Worm (Caenorhabditis elegans) whole organism, mixed stage, embryonic: ENCODE data around the gene dylt-2.

Source experiments
- M03D4.4 ChIP-seq: sonication (generic microtip); optimal IDR thresholded peaks from 2 replicates; lab custom pipeline; 2017; ENCODE audit warnings: mild to moderate bottlenecking, missing genetic modification characterization, missing compliant biosample characterization
- bed-3 ChIP-seq: fragments of 200-800 bp; sonication (Bioruptor generic); optimal IDR thresholded peaks from 3 replicates; lab custom pipeline; 2018; ENCODE audit warnings: mild to moderate bottlenecking, missing genetic modification characterization, moderate library complexity, missing compliant biosample characterization
- blmp-1 ChIP-seq: fragments of 150-350 bp; optimal IDR thresholded peaks from 2 replicates; lab custom pipeline; 2014; ENCODE audit warnings: missing biosample characterization, missing genetic modification characterization
- ceh-39 ChIP-seq: fragments of 150-350 bp; optimal IDR thresholded peaks from 2 replicates; lab custom pipeline; 2014; ENCODE audit warnings: missing biosample characterization, missing genetic modification characterization
- ceh-43 ChIP-seq: fragments of 200-800 bp; sonication (Bioruptor generic); optimal IDR thresholded peaks from 2 replicates; lab custom pipeline; 2018; ENCODE audit warnings: mild to moderate bottlenecking, missing genetic modification characterization, moderate library complexity, missing compliant biosample characterization
- ceh-83 ChIP-seq: fragments of 200-800 bp; sonication (Bioruptor generic); optimal IDR thresholded peaks from 2 replicates; lab custom pipeline; 2018; ENCODE audit warnings: mild to moderate bottlenecking, missing genetic modification characterization, missing compliant biosample characterization
- ces-1 ChIP-seq: fragments of 150-350 bp; optimal IDR thresholded peaks from 2 replicates; lab custom pipeline; 2014; ENCODE audit warnings: missing biosample characterization, missing genetic modification reagents, missing genetic modification characterization
- cnd-1 ChIP-seq: fragments of 200-800 bp; sonication (Bioruptor generic); optimal IDR thresholded peaks from 2 replicates; lab custom pipeline; 2018; ENCODE audit warnings: mild to moderate bottlenecking, missing genetic modification characterization, missing compliant biosample characterization
- drap-1 ChIP-seq: fragments of 200-800 bp; sonication (Bioruptor generic); optimal IDR thresholded peaks from 3 replicates; lab custom pipeline; 2018; ENCODE audit warnings: mild to moderate bottlenecking, missing genetic modification characterization, missing compliant biosample characterization
- elt-3 ChIP-seq: fragments of 150-350 bp; optimal IDR thresholded peaks from 2 replicates; lab custom pipeline; 2014; ENCODE audit warnings: missing biosample characterization, missing genetic modification characterization
- flh-1 ChIP-seq: fragments of 200-800 bp; sonication (Bioruptor generic); optimal IDR thresholded peaks from 2 replicates; lab custom pipeline; 2018; ENCODE audit warnings: mild to moderate bottlenecking, missing genetic modification characterization, moderate library complexity, missing compliant biosample characterization
- ham-2 ChIP-seq: fragments of 200-800 bp; sonication (Bioruptor generic); optimal IDR thresholded peaks from 2 replicates; lab custom pipeline; 2018; ENCODE audit warnings: mild to moderate bottlenecking, missing genetic modification characterization, missing compliant biosample characterization
- hlh-1 ChIP-seq: fragments of 150-350 bp; optimal IDR thresholded peaks from 2 replicates; lab custom pipeline; 2014; ENCODE audit warnings: missing biosample characterization, missing genetic modification reagents, missing genetic modification characterization
- lin-32 ChIP-seq: fragments of 200-800 bp; sonication (Bioruptor generic); optimal IDR thresholded peaks from 2 replicates; lab custom pipeline; 2018; ENCODE audit warnings: mild to moderate bottlenecking, missing genetic modification characterization, missing compliant biosample characterization
- lsy-2 ChIP-seq: fragments of 150-350 bp; optimal IDR thresholded peaks from 2 replicates; lab custom pipeline; 2014; ENCODE audit warnings: missing biosample characterization, missing genetic modification characterization
- mab-5 ChIP-seq: fragments of 150-350 bp; optimal IDR thresholded peaks from 2 replicates; lab custom pipeline; 2014; ENCODE audit warnings: missing biosample characterization, missing genetic modification characterization
- mep-1 ChIP-seq: fragments of 150-350 bp; optimal IDR thresholded peaks from 2 replicates; lab custom pipeline; 2017; ENCODE audit warnings: missing biosample characterization, missing genetic modification reagents, missing genetic modification characterization, inconsistent platforms
- nhr-12 ChIP-seq: fragments of 150-350 bp; optimal IDR thresholded peaks from 2 replicates; lab custom pipeline; 2014; ENCODE audit warnings: missing biosample characterization, missing genetic modification characterization
- nhr-2 ChIP-seq: fragments of 150-350 bp; optimal IDR thresholded peaks from 2 replicates; lab custom pipeline; 2014; ENCODE audit warnings: missing biosample characterization, missing genetic modification characterization
- nhr-28 ChIP-seq: fragments of 150-350 bp; optimal IDR thresholded peaks from 2 replicates; lab custom pipeline; 2014; ENCODE audit warnings: missing biosample characterization, missing genetic modification characterization
- nhr-76 ChIP-seq: sonication (generic microtip); optimal IDR thresholded peaks from 2 replicates; lab custom pipeline; 2017; ENCODE audit warnings: missing biosample characterization, missing genetic modification characterization
- pha-4 ChIP-seq: fragments of 150-350 bp; optimal IDR thresholded peaks from 2 replicates; lab custom pipeline; 2018; ENCODE audit warnings: missing biosample characterization, missing genetic modification reagents, missing genetic modification characterization
- sem-2 ChIP-seq: fragments of 200-800 bp; sonication (Bioruptor generic); optimal IDR thresholded peaks from 2 replicates; lab custom pipeline; 2018; ENCODE audit warnings: mild to moderate bottlenecking, missing genetic modification characterization, missing compliant biosample characterization
- snpc-4 ChIP-seq: fragments of 150-350 bp; optimal IDR thresholded peaks from 2 replicates; lab custom pipeline; 2014; ENCODE audit warnings: missing biosample characterization, missing genetic modification characterization
- sptf-1 ChIP-seq: sonication (generic microtip); optimal IDR thresholded peaks from 2 replicates; lab custom pipeline; 2017; ENCODE audit warnings: mild to moderate bottlenecking, missing genetic modification characterization, moderate library complexity, missing compliant biosample characterization
- tbx-8 ChIP-seq: fragments of 200-800 bp; sonication (Bioruptor generic); optimal IDR thresholded peaks from 2 replicates; lab custom pipeline; 2018; ENCODE audit warnings: mild to moderate bottlenecking, missing genetic modification characterization, moderate library complexity, missing compliant biosample characterization
- unc-120 ChIP-seq: sonication (generic microtip); optimal IDR thresholded peaks from 2 replicates; lab custom pipeline; 2017; ENCODE audit warnings: missing genetic modification characterization, missing compliant biosample characterization; ENCODE audit not compliant: poor library complexity, severe bottlenecking
- unc-39 ChIP-seq: fragments of 150-350 bp; optimal IDR thresholded peaks from 2 replicates; lab custom pipeline; 2014; ENCODE audit warnings: missing biosample characterization, missing genetic modification characterization
- unc-62 ChIP-seq: fragments of 150-350 bp; optimal IDR thresholded peaks from 2 replicates; lab custom pipeline; 2014; ENCODE audit warnings: missing biosample characterization, missing genetic modification reagents, missing genetic modification characterization
- zip-8 ChIP-seq: fragments of 150-350 bp; optimal IDR thresholded peaks from 2 replicates; lab custom pipeline; 2014; ENCODE audit warnings: missing biosample characterization, missing genetic modification characterization
- ztf-11 ChIP-seq: fragments of 150-350 bp; optimal IDR thresholded peaks from 2 replicates; lab custom pipeline; 2014; ENCODE audit warnings: missing biosample characterization, missing genetic modification characterization

Gene dylt-2

ce11 chrX:8953011-8953410 is 13.1 kb upstream of the dylt-2 start:
- no peak for TF ChIP-seq snpc-4 (tag; lab: Kevin White, UChicago)
- TF ChIP-seq pha-4 (tag; lab: Kevin White, UChicago) = no peak
- TF ChIP-seq lsy-2 (tag; lab: Kevin White, UChicago) = no peak
- TF ChIP-seq hlh-1 (tag; lab: Kevin White, UChicago) = no peak
- no peak for TF ChIP-seq ceh-83 (GFP tag; lab: Kevin White, UChicago)
- TF ChIP-seq flh-1 = no peak
- TF ChIP-seq blmp-1 (tag; lab: Kevin White, UChicago) = no peak
- no peak for TF ChIP-seq ces-1
- no peak for TF ChIP-seq tbx-8
- TF ChIP-seq zip-8 = no peak
- TF ChIP-seq nhr-76 (tag; lab: Kevin White, UChicago) = no peak
- no peak for TF ChIP-seq lin-32 (GFP tag; lab: Kevin White, UChicago)
- no peak for TF ChIP-seq ztf-11 (tag; lab: Kevin White, UChicago)
- TF ChIP-seq, all 35 proteins: peak for 0

DNA sequence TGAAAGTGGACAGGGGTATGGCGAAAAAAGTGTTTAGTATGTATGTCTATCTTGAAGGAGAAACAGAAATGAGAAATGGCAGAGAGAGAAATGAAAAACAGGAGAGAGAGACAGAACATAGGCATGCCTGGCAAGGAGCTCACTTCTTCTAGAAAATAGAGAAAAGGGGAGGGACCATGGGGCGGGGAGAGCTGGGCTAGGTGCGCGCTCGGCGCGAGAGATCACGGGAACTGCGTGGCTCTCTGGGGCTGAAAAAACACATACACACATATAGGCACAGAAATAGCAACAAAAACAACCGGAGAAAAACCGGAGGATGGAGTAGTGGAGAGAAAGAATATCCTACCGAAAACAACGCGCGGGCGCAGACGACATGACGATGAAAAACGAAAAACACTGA is 12.0 kb upstream of the dylt-2 start:
- TF ChIP-seq lsy-2 (tag; lab: Kevin White, UChicago) (no peak), nhr-76 (tag; lab: Kevin White, UChicago) (no peak), unc-62 (GFP tag; lab: Kevin White, UChicago) (no peak), nhr-28 (no peak), mep-1 (no peak), ceh-83 (GFP tag; lab: Kevin White, UChicago) (no peak), bed-3 (GFP tag; lab: Kevin White, UChicago) (no peak), ham-2 (GFP tag; lab: Kevin White, UChicago) (no peak)

DNA sequence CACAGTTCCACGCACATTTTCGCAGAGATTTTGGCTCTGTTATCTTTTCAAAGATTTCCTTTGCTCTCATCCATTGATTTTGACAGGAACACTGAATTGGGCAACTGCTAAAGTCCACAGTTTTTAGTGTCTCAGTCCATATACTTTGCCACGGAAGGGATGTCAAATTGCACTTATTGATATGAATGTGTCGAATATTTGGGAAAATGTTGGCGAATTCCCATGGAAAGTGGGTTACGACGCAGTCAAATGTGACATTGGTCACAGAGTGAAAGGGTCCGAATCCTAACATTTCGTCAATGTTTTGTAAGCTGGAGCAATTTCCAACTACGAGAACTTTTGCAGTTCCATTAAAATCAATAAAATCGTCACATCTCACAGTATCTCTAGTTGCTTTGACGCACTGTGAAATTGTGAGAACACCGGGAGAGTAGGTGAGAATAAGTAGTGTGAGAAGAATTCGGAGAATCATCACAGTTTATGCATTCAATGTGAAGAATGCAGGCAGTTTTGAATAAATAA is 10.6 kb upstream of the dylt-2 start, which contains the start of gene trk-1:
Gene trk-1, minus strand, starts transcription at position 472 of the 522 bp plus-strand sequence.
- TF ChIP-seq ztf-11 (tag; lab: Kevin White, UChicago) (no peak), ces-1 (no peak), ceh-83 (GFP tag; lab: Kevin White, UChicago) (no peak), pha-4 (tag; lab: Kevin White, UChicago) (no peak), flh-1 (no peak), zip-8 (no peak), nhr-28 (no peak)

ce11 chrX:8945011-8945410 is 5.1 kb upstream of the dylt-2 start:
- no peak for TF ChIP-seq snpc-4 (tag; lab: Kevin White, UChicago)
- no peak for TF ChIP-seq mab-5 (tag; lab: Kevin White, UChicago)
- no peak for TF ChIP-seq drap-1 (GFP tag; lab: Kevin White, UChicago)
- no peak for TF ChIP-seq nhr-28
- TF ChIP-seq unc-39 = no peak
- no peak for TF ChIP-seq zip-8
- TF ChIP-seq flh-1 = no peak
- no peak for TF ChIP-seq blmp-1 (tag; lab: Kevin White, UChicago)
- no peak for TF ChIP-seq pha-4 (tag; lab: Kevin White, UChicago)
- no peak for TF ChIP-seq M03D4.4 (tag; lab: Kevin White, UChicago)
- TF ChIP-seq unc-62 (GFP tag; lab: Kevin White, UChicago) = no peak

- TF ChIP-seq nhr-2 (tag; lab: Kevin White, UChicago) = no peak
- peak; percentile 38 for TF ChIP-seq bed-3 (GFP tag; lab: Kevin White, UChicago)
- TF ChIP-seq ceh-43 = no peak
- no peak for TF ChIP-seq mep-1
- TF ChIP-seq sem-2 = peak; percentile 7
- no peak for TF ChIP-seq unc-120
- TF ChIP-seq blmp-1 (tag; lab: Kevin White, UChicago) = no peak
- no peak for TF ChIP-seq pha-4 (tag; lab: Kevin White, UChicago)
- TF ChIP-seq ceh-83 (GFP tag; lab: Kevin White, UChicago) = no peak
- TF ChIP-seq nhr-12 = no peak
- TF ChIP-seq elt-3 (tag; lab: Kevin White, UChicago) = no peak
- TF ChIP-seq ceh-39 = no peak
- peak; percentile 51 for TF ChIP-seq sptf-1 (tag; lab: Kevin White, UChicago)
- TF ChIP-seq cnd-1 (tag; lab: Kevin White, UChicago) = peak; percentile 33
- TF ChIP-seq mab-5 (tag; lab: Kevin White, UChicago) = no peak
- no peak for TF ChIP-seq zip-8
- peak; percentile 45 for TF ChIP-seq M03D4.4 (tag; lab: Kevin White, UChicago)
- TF ChIP-seq lin-32 (GFP tag; lab: Kevin White, UChicago) = peak; percentile 6
- TF ChIP-seq flh-1 = no peak
- peak; percentile 10 for TF ChIP-seq drap-1 (GFP tag; lab: Kevin White, UChicago)
Observed at ce11 chrX:8944078-8944477, 4.1 kb upstream of the dylt-2 start.
